Fruit fly (Drosophila melanogaster): Measurements from ENCODE around the gene Cyt-c-d.

The Cyt-c-d gene

dm6 chr2L:16732338-16732892 lies 16.7 kb downstream of the Cyt-c-d start, which contains the start of gene Nubp1:
Gene Nubp1 (plus strand): TSS chr2L:16732550.
- TF ChIP-seq tai (GFP tag; optimal IDR thresholded peaks at IDR 0.05) (no peak), ey (GFP tag; optimal IDR thresholded peaks at IDR 0.05) (no peak), brk (GFP tag; optimal IDR thresholded peaks at IDR 0.05) (no peak), HLH106 (tag; optimal IDR thresholded peaks at IDR 0.05) (no peak), psq (GFP tag; optimal IDR thresholded peaks at IDR 0.05) (no peak), CG9705 (GFP tag; optimal IDR thresholded peaks at IDR 0.05) (no peak), OdsH (GFP tag; optimal IDR thresholded peaks at IDR 0.05) (no peak), Hr78 (GFP tag; optimal IDR thresholded peaks at IDR 0.05) (no peak), fru (GFP tag; optimal IDR thresholded peaks at IDR 0.05) (no peak), usp (GFP tag; optimal IDR thresholded peaks at IDR 0.05) (no peak)

dm6 chr2L:16738206-16738900 lies 22.7 kb downstream of the Cyt-c-d start, which contains the start of the genes glu and ChLD3:
Gene glu (minus strand): TSS chr2L:16738388.
Gene ChLD3 (plus strand): TSS chr2L:16738850.
- TF ChIP-seq jim (GFP tag; optimal IDR thresholded peaks at IDR 0.05) = no peak
- TF ChIP-seq dmrt93B (GFP tag; optimal IDR thresholded peaks at IDR 0.05) = no peak
- no peak for TF ChIP-seq pan (optimal IDR thresholded peaks at IDR 0.05)
- TF ChIP-seq Dif (GFP tag; optimal IDR thresholded peaks at IDR 0.05; ENCODE audit: partially characterized antibody) = no peak
- TF ChIP-seq br (GFP tag; optimal IDR thresholded peaks at IDR 0.05) = no peak
- TF ChIP-seq N (GFP tag; optimal IDR thresholded peaks at IDR 0.05) = no peak
- TF ChIP-seq Mio (GFP tag; optimal IDR thresholded peaks at IDR 0.05) = no peak
- TF ChIP-seq Sp1 (GFP tag; optimal IDR thresholded peaks at IDR 0.05) = no peak
- TF ChIP-seq Hr83 (GFP tag; optimal IDR thresholded peaks at IDR 0.05; ENCODE audit: poor library complexity, severe bottlenecking) = no peak
- no peak for TF ChIP-seq usp (GFP tag; optimal IDR thresholded peaks at IDR 0.05)
- TF ChIP-seq psq (GFP tag; optimal IDR thresholded peaks at IDR 0.05) = no peak
- no peak for TF ChIP-seq dl (GFP tag; optimal IDR thresholded peaks at IDR 0.05; ENCODE audit: insufficient read depth in 1 of 2, partially characterized antibody in 2 of 2)
- TF ChIP-seq brk (GFP tag; optimal IDR thresholded peaks at IDR 0.05) = no peak
- no peak for TF ChIP-seq OdsH (GFP tag; optimal IDR thresholded peaks at IDR 0.05)
- TF ChIP-seq Abd-B (GFP tag; optimal IDR thresholded peaks at IDR 0.05) = no peak
- no peak for TF ChIP-seq Vsx2 (GFP tag; optimal IDR thresholded peaks at IDR 0.05; ENCODE audit: partially characterized antibody)
- TF ChIP-seq foxo (GFP tag; optimal IDR thresholded peaks at IDR 0.05) = no peak
- no peak for TF ChIP-seq rgr (GFP tag; optimal IDR thresholded peaks at IDR 0.05)
- no peak for TF ChIP-seq woc (GFP tag; optimal IDR thresholded peaks at IDR 0.05)
- no peak for TF ChIP-seq Dfd (GFP tag; optimal IDR thresholded peaks at IDR 0.05)

- no peak for TF ChIP-seq OdsH (GFP tag; optimal IDR thresholded peaks at IDR 0.05)
- TF ChIP-seq tai (GFP tag; optimal IDR thresholded peaks at IDR 0.05) = no peak
- no peak for TF ChIP-seq Hnf4 (GFP tag; optimal IDR thresholded peaks at IDR 0.05)
- no peak for TF ChIP-seq Jra (GFP tag; optimal IDR thresholded peaks at IDR 0.05)
- TF ChIP-seq dsf (GFP tag; optimal IDR thresholded peaks at IDR 0.05; ENCODE audit: borderline replicate concordance) = no peak
- no peak for TF ChIP-seq Hr83 (GFP tag; optimal IDR thresholded peaks at IDR 0.05; ENCODE audit: poor library complexity, severe bottlenecking)
- TF ChIP-seq Rel (GFP tag; optimal IDR thresholded peaks at IDR 0.05) = no peak
- no peak for TF ChIP-seq Rel (tag; optimal IDR thresholded peaks at IDR 0.05)
- no peak for TF ChIP-seq Vsx2 (GFP tag; optimal IDR thresholded peaks at IDR 0.05; ENCODE audit: partially characterized antibody)
These were observed 27.5 kb downstream of the Cyt-c-d start, which contains the start of the genes LSm7 and BuGZ for dm6 chr2L:16743055-16743805. Gene LSm7 (minus strand): TSS chr2L:16743100. Gene BuGZ (plus strand): TSS chr2L:16743405.

dm6 chr2L:16747145-16747544 lies 31.5 kb downstream of the Cyt-c-d start:
- TF ChIP-seq fru (GFP tag; optimal IDR thresholded peaks at IDR 0.05) (no peak), tai (GFP tag; optimal IDR thresholded peaks at IDR 0.05) (no peak), usp (GFP tag; optimal IDR thresholded peaks at IDR 0.05) (no peak), woc (GFP tag; optimal IDR thresholded peaks at IDR 0.05) (no peak), Jra (GFP tag; optimal IDR thresholded peaks at IDR 0.05) (no peak), foxo (GFP tag; optimal IDR thresholded peaks at IDR 0.05) (no peak), OdsH (GFP tag; optimal IDR thresholded peaks at IDR 0.05) (no peak), Sp1 (GFP tag; optimal IDR thresholded peaks at IDR 0.05) (no peak), ey (GFP tag; optimal IDR thresholded peaks at IDR 0.05) (no peak), Dif (GFP tag; optimal IDR thresholded peaks at IDR 0.05; ENCODE audit: partially characterized antibody) (no peak)
